Worm (Caenorhabditis elegans): Measurements from ENCODE around the gene fbxl-2.

Gene fbxl-2

DNA sequence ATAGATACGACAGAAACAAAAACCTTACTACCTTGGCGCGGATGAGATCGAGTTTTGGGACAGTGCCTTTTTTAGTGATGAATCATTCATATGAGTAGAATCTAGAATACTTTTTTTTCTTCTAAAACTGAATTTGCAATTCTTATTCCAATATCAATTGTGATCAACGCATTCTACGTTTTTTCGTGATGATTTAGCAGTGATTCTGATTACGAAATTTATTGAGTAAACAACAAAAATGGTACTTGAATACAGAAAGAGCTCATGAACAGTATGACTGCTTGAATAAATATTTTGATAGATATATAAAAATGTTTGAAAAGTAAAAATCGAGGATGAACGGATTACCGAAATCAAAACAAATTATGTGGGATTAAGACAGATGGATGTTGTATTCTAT is 42.0 kb upstream of the fbxl-2 start, which contains the start of gene him-18:
Gene him-18 (minus strand): TSS at position 101 of the 400 bp plus-strand sequence.
- no peak for TF ChIP-seq B0035.1 (tag; optimal IDR thresholded peaks at IDR 0.05)
- TF ChIP-seq B0336.3 (GFP tag; IDR thresholded peaks at IDR 0.05), result no peak
- TF ChIP-seq sdz-38 (tag; optimal IDR thresholded peaks at IDR 0.05), result no peak
- no peak for TF ChIP-seq snpc-1.3 (tag; optimal IDR thresholded peaks at IDR 0.05; ENCODE audit: insufficient read depth)
- no peak for TF ChIP-seq ccch-3 (GFP tag; optimal IDR thresholded peaks at IDR 0.05)

DNA sequence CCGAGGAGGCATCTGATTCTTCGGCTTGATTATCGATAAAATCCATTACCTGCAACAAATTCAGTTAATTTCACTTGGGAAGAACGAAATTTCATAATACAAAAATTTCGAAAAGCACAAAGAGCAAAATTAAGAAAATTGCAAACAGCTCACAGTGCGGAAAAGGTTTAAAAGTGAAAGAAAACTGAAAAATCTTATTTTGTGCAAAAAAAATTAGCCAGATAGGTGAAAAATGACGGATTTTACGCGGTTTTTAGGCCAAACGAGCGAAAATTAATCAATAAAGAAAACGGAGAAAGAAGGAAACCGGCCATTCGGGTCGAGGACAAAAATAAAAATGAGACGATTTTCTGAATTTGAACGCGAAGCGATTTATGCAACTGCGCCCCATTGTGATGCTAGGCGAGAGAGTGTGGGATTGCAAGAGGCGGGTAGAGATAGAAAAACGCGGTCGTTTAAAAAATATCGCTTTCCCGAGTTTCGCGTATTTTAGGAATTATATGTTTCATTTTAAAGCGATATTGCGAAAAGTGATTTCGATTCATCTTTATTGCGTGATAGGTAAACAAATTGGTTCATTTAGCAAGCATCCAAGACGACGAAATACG is 36.3 kb upstream of the fbxl-2 start, which contains the start of gene emb-5:
Gene emb-5 (minus strand): TSS at position 51 of the 608 bp plus-strand sequence.
- TF ChIP-seq snpc-3.4 (tag; optimal IDR thresholded peaks at IDR 0.05) (peak; percentile 18), F57A8.1 (GFP tag; optimal IDR thresholded peaks at IDR 0.05) (no peak), F10E7.11 (tag; optimal IDR thresholded peaks at IDR 0.05) (no peak), Y53G8AR.9 (GFP tag; conservative IDR thresholded peaks at IDR 0.05) (no peak), F57C9.4 (tag; optimal IDR thresholded peaks at IDR 0.05) (no peak), K11D2.4 (GFP tag; IDR thresholded peaks at IDR 0.05) (no peak), D2030.7 (GFP tag; IDR thresholded peaks at IDR 0.05) (0 out of 2 replicates have a peak, but pooled peaks have one; percentile 12), F33H1.4 (GFP tag; IDR thresholded peaks at IDR 0.05) (0 out of 2 replicates have a peak, but pooled peaks have one; percentile 41), snpc-1.3 (tag; optimal IDR thresholded peaks at IDR 0.05; ENCODE audit: insufficient read depth) (peak; percentile 9), mel-28 (tag; optimal IDR thresholded peaks at IDR 0.05; ENCODE audit: borderline replicate concordance) (no peak), hrde-1 (tag; optimal IDR thresholded peaks at IDR 0.05; ENCODE audit: borderline replicate concordance) (no peak), dpl-1 (GFP tag; optimal IDR thresholded peaks at IDR 0.05) (peak; percentile 63), lin-54 (GFP tag; optimal IDR thresholded peaks at IDR 0.05) (peak; percentile 90), attf-5 (GFP tag; optimal IDR thresholded peaks at IDR 0.05) (peak; percentile 59), lsl-1 (GFP tag; optimal IDR thresholded peaks at IDR 0.05) (peak; percentile 44), let-607 (tag; optimal IDR thresholded peaks at IDR 0.05) (no peak), madf-6 (GFP tag; IDR thresholded peaks at IDR 0.05) (peak; percentile 43; the same call in 1 of the 2 replicates), nhr-179 (tag; optimal IDR thresholded peaks at IDR 0.05) (no peak), dox-1 (GFP tag; IDR thresholded peaks at IDR 0.05) (peak; percentile 72), lin-35 (GFP tag; optimal IDR thresholded peaks at IDR 0.05) (peak in 2 of 3 experiments; percentile 42 to 72), ztf-22 (GFP tag; optimal IDR thresholded peaks at IDR 0.05) (no peak), ztf-18 (tag; optimal IDR thresholded peaks at IDR 0.05) (peak; percentile 34), mcd-1 (GFP tag; IDR thresholded peaks at IDR 0.05) (peak; percentile 92), let-526 (GFP tag; IDR thresholded peaks at IDR 0.05) (no peak), efl-1 (GFP tag; optimal IDR thresholded peaks at IDR 0.05) (peak; percentile 58), hmg-1.2 (GFP tag; IDR thresholded peaks at IDR 0.05) (peak; percentile 97)

DNA sequence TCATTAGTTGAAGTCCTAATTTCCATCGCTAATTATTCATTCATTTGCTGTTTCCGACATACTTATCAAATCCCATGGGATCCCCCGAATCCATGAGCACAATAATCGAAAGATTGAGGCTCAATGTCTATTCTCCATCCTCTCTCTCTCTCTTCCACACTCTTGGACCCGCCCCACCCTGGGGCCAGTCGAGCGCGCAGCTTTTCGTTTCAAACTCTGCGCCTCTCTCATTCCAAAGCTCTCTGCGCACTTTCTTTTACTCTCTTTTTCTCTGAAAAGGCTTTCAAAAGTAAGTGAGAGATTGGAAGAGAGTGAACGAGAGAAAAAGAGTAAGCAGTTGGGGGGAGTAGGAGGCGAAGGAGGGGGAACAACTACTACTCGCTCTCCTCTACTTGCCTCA is 35.3 kb upstream of the fbxl-2 start, which contains the start of gene acy-1:
Gene acy-1 (plus strand): TSS at position 346 of the 400 bp plus-strand sequence.
- TF ChIP-seq mel-28 (tag; optimal IDR thresholded peaks at IDR 0.05; ENCODE audit: borderline replicate concordance) (no peak), zfh-2 (GFP tag; conservative IDR thresholded peaks at IDR 0.05) (peak; percentile 88), lin-35 (GFP tag; optimal IDR thresholded peaks at IDR 0.05) (peak in 1 of 3 experiments; percentile 78), lin-54 (GFP tag; optimal IDR thresholded peaks at IDR 0.05) (peak; percentile 8), hmg-1.2 (GFP tag; IDR thresholded peaks at IDR 0.05) (peak; percentile 85), unc-130 (GFP tag; optimal IDR thresholded peaks at IDR 0.05) (no peak), attf-5 (GFP tag; optimal IDR thresholded peaks at IDR 0.05) (peak; percentile 34), mcd-1 (GFP tag; IDR thresholded peaks at IDR 0.05) (peak; percentile 57), ceh-27 (GFP tag; optimal IDR thresholded peaks at IDR 0.05) (peak; percentile 51), bed-2 (GFP tag; IDR thresholded peaks at IDR 0.05) (no peak), madf-10 (tag; optimal IDR thresholded peaks at IDR 0.05) (no peak), F57C9.4 (tag; optimal IDR thresholded peaks at IDR 0.05) (no peak), lin-40 (tag; optimal IDR thresholded peaks at IDR 0.05) (peak; percentile 36), cebp-1 (GFP tag; IDR thresholded peaks at IDR 0.05) (no peak), cebp-1 (tag; optimal IDR thresholded peaks at IDR 0.05) (peak; percentile 59), K12H6.12 (tag; optimal IDR thresholded peaks at IDR 0.05) (peak; percentile 75), dox-1 (GFP tag; IDR thresholded peaks at IDR 0.05) (peak; percentile 45; the same call in 1 of the 2 replicates), K11D2.4 (GFP tag; IDR thresholded peaks at IDR 0.05) (peak; percentile 54), nfyb-1 (GFP tag; IDR thresholded peaks at IDR 0.05) (0 out of 2 replicates have a peak, but pooled peaks have one; percentile 32)
